Worm (Caenorhabditis elegans): Measurements from ENCODE around the gene cct-8.

The cct-8 gene

DNA sequence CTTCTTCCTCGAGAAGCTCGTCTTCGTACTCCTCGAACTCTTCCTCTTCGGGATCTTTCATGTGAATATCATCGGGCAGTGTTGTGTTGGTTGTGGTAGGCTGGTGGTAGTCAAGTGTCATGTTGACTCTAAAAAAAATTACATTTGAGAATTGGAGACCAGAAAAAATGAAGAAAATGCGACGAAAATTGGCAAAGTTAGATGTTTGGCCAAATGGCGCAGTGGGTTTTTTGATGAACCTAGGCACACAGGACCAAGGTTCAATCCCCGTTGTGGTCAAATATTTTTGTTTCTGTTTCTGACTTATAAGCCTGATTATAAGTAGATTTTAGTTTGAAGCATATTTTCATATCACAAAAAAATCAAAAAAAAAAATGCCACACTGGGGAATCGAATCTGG lies 30.7 kb downstream of the cct-8 start:
- TF ChIP-seq daf-16 (GFP tag; optimal IDR thresholded peaks at IDR 0.05) (no peak), daf-16 (tag; optimal IDR thresholded peaks at IDR 0.05) (peak; percentile 6), Y48G9A.11 (GFP tag; IDR thresholded peaks at IDR 0.05) (0 out of 2 replicates have a peak, but pooled peaks have one; percentile 16), ceh-28 (tag; optimal IDR thresholded peaks at IDR 0.05) (no peak), nhr-237 (tag; optimal IDR thresholded peaks at IDR 0.05) (no peak), spr-1 (tag; optimal IDR thresholded peaks at IDR 0.05) (no peak), attf-4 (tag; optimal IDR thresholded peaks at IDR 0.05) (no peak), lin-38 (GFP tag; IDR thresholded peaks at IDR 0.05) (no peak), madf-9 (GFP tag; conservative IDR thresholded peaks at IDR 0.05) (no peak)

DNA sequence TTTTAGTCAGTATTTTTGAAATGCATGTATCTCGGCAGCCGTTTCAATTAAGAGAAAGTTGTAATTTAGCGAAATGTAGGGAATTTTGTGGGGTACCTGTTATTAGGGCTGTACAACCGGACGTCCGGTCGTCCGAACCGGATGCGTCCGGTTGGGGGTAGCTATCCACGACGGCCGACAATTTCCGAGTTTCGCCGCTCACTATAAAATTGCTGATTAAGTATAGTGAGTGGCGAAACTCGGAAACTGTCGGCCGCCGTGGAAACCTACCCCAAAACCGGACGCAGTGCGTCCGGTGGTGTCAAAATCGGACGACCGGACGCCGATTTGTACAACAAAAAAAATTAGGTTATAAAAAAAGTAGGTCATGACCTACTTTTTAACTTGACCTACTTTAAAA lies 32.0 kb downstream of the cct-8 start:
- TF ChIP-seq lin-38 (GFP tag; IDR thresholded peaks at IDR 0.05): 0 out of 2 replicates have a peak, but pooled peaks have one; percentile 20
- 0 out of 2 replicates have a peak, but pooled peaks have one; percentile 8 for TF ChIP-seq set-16 (GFP tag; IDR thresholded peaks at IDR 0.05)
- TF ChIP-seq Y48G9A.11 (GFP tag; IDR thresholded peaks at IDR 0.05): 0 out of 2 replicates have a peak, but pooled peaks have one; percentile 44

DNA sequence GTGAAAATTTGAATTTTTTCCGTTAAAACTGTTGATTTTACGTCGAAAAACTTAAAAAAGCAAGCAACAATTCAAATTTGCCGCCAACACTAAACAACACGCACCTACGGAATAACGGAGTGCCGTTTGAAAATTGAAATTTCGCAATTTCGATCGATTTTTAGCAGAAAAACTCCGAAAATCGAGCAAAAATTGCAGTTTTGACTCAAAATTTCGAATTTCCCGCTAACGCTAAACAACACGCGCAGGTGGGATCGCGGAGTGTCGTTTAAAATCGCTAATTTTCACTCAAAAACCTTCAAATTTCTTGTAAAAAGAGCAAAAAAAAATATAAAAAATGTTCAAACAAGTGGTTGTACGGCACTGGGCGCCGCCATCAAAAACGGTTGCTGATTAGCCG lies 35.2 kb downstream of the cct-8 start:
- TF ChIP-seq egl-43 (GFP tag; IDR thresholded peaks at IDR 0.05) (no peak), mdl-1 (tag; optimal IDR thresholded peaks at IDR 0.05) (no peak), daf-12 (tag; optimal IDR thresholded peaks at IDR 0.05) (no peak), Y48G9A.11 (GFP tag; IDR thresholded peaks at IDR 0.05) (peak; percentile 90), daf-16 (GFP tag; optimal IDR thresholded peaks at IDR 0.05) (no peak), daf-16 (tag; optimal IDR thresholded peaks at IDR 0.05) (peak; percentile 7), madf-5 (GFP tag; IDR thresholded peaks at IDR 0.05) (no peak), ceh-62 (tag; optimal IDR thresholded peaks at IDR 0.05) (no peak), F44E2.7 (GFP tag; IDR thresholded peaks at IDR 0.05) (no peak), mxl-2 (GFP tag; conservative IDR thresholded peaks at IDR 0.05) (no peak), cey-2 (tag; optimal IDR thresholded peaks at IDR 0.05; ENCODE audit: borderline replicate concordance, insufficient read depth) (no peak), unc-39 (tag; optimal IDR thresholded peaks at IDR 0.05) (no peak), attf-4 (tag; optimal IDR thresholded peaks at IDR 0.05) (no peak), tra-1 (GFP tag; IDR thresholded peaks at IDR 0.05) (no peak), arid-1 (GFP tag; conservative IDR thresholded peaks at IDR 0.05) (no peak), hmg-1.1 (GFP tag; IDR thresholded peaks at IDR 0.05) (no peak), nhr-42 (GFP tag; IDR thresholded peaks at IDR 0.05) (no peak)

DNA sequence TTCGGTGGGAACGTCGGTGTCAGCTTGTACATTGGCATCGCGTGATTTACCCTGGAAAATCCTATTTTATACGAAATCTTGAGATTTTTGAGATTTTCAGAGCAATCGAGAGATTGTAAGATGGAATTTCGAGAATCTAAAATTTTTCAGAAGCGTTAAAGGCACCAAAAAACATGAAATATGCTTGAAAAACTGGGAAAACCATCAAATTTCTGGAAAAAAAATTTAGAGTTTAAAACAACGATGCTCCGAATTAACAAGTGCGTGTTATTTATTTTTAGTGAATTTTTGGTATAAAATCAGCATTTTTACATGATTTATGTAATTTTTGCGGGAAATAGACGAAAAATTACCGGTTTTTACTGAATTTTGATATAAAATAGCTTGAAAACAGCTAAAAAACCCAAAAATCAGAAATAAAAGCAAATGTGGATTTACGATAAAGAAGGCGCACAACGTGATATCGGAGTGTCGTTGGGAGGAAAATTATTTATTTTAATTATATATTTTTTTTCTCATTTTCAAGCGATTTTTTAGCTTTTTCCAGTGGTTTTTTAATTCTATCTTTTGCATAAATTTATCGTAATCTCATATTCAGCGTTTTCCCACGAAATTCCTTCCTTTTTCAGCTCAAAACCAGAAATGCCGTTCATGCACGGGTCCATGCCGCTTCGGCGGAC lies 37.3 kb downstream of the cct-8 start, which contains the start of the genes Y55F3AM.13 and mrps-25:
Gene Y55F3AM.13, minus strand, starts transcription at position 51 of the 680 bp plus-strand sequence.
Gene mrps-25, plus strand, starts transcription at position 630 of the 680 bp plus-strand sequence.
- TF ChIP-seq hif-1 (tag; optimal IDR thresholded peaks at IDR 0.05) (no peak), dpl-1 (GFP tag; optimal IDR thresholded peaks at IDR 0.05) (peak; percentile 42), T20F7.1 (GFP tag; optimal IDR thresholded peaks at IDR 0.05) (peak; percentile 99), vab-7 (GFP tag; IDR thresholded peaks at IDR 0.05) (no peak), lin-38 (GFP tag; IDR thresholded peaks at IDR 0.05) (0 out of 2 replicates have a peak, but pooled peaks have one; percentile 21), lsy-2 (tag; optimal IDR thresholded peaks at IDR 0.05) (peak in 1 of 2 experiments; percentile 59), Y48G9A.11 (GFP tag; IDR thresholded peaks at IDR 0.05) (peak; percentile 91), R02D3.7 (tag; optimal IDR thresholded peaks at IDR 0.05) (peak; percentile 54)

DNA sequence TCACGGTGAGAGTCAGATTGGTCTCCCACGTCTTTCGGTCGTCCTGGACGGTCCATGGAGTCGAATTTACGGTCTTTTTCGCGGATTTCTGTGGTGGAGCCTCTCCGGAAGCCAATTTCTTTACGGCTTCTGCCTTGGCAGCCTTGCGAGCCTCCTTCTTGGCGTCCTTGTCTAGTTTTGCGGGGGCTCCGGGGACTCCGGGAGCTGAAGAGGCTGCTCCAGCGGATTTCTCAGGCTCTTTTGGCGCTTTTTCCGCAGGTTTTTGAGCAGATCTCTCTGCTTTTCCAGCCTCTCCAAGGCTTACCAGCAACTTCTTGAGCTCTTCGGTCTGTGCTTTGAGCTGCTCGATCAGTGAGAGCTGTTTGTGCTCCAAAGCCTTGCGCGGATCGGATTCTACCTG lies 38.0 kb downstream of the cct-8 start:
- peak; percentile 8 for TF ChIP-seq aha-1 (tag)
- peak; percentile 90 for TF ChIP-seq set-16 (GFP tag; IDR thresholded peaks at IDR 0.05)
- TF ChIP-seq nhr-28 (tag; optimal IDR thresholded peaks at IDR 0.05): no peak

Data from whole organism, L4 larva.